Worm (Caenorhabditis elegans) whole organism, L3 larva: ENCODE results near the gene pigm-1.

Source experiments
- ZK546.5 ChIP-seq: sonication (generic microtip); optimal IDR thresholded peaks from 2 replicates; lab custom pipeline; 2017; ENCODE audit warnings: missing biosample characterization, missing genetic modification characterization
- aly-2 ChIP-seq: fragments of 150-350 bp; optimal IDR thresholded peaks from 2 replicates; lab custom pipeline; 2014; ENCODE audit warnings: missing biosample characterization, missing genetic modification characterization
- ama-1 ChIP-seq: fragments of 150-350 bp; optimal IDR thresholded peaks from 2 replicates; lab custom pipeline; 2018
- ceh-16 ChIP-seq: sonication (generic microtip); optimal IDR thresholded peaks from 2 replicates; lab custom pipeline; 2017; ENCODE audit warnings: missing biosample characterization, missing genetic modification characterization
- ceh-28 ChIP-seq: fragments of 150-350 bp; optimal IDR thresholded peaks from 2 replicates; lab custom pipeline; 2014; ENCODE audit warnings: missing biosample characterization, missing genetic modification reagents, missing genetic modification characterization
- ceh-82 ChIP-seq: fragments of 150-350 bp; optimal IDR thresholded peaks from 2 replicates; lab custom pipeline; 2014; ENCODE audit warnings: missing biosample characterization, missing genetic modification characterization
- ceh-9 ChIP-seq: sonication (generic microtip); optimal IDR thresholded peaks from 2 replicates; lab custom pipeline; 2018; ENCODE audit warnings: missing biosample characterization, missing genetic modification characterization
- daf-12 ChIP-seq: fragments of 150-350 bp; optimal IDR thresholded peaks from 2 replicates; lab custom pipeline; 2014; ENCODE audit warnings: missing biosample characterization, missing genetic modification reagents, missing genetic modification characterization
- egl-27 ChIP-seq: sonication (generic microtip); optimal IDR thresholded peaks from 4 replicates; lab custom pipeline; 2017; ENCODE audit warnings: missing biosample characterization, missing genetic modification reagents, missing genetic modification characterization
- egl-5 ChIP-seq: fragments of 150-350 bp; optimal IDR thresholded peaks from 2 replicates; lab custom pipeline; 2017; ENCODE audit warnings: missing biosample characterization, missing genetic modification reagents, missing genetic modification characterization, inconsistent platforms
- elt-1 ChIP-seq: fragments of 150-350 bp; optimal IDR thresholded peaks from 2 replicates; lab custom pipeline; 2014; ENCODE audit warnings: missing biosample characterization, missing genetic modification characterization
- elt-2 ChIP-seq: sonication (generic microtip); optimal IDR thresholded peaks from 2 replicates; lab custom pipeline; 2016; ENCODE audit warnings: missing genetic modification reagents, mild to moderate bottlenecking, missing genetic modification characterization, missing compliant biosample characterization
- elt-3 ChIP-seq, 3 experiments: fragments of 150-350 bp in 1 of 3; sonication (generic microtip) in 2 of 3; optimal IDR thresholded peaks; 2 replicates in 2 of 3; 4 replicates in 1 of 3; lab custom pipeline; 2014 to 2017; ENCODE audit warnings: missing biosample characterization in 3 of 3, missing genetic modification characterization in 3 of 3
- fkh-10 ChIP-seq: sonication (generic microtip); optimal IDR thresholded peaks from 2 replicates; lab custom pipeline; 2017; ENCODE audit warnings: missing biosample characterization, missing genetic modification reagents, missing genetic modification characterization
- fos-1 ChIP-seq: fragments of 150-350 bp; optimal IDR thresholded peaks from 2 replicates; lab custom pipeline; 2014; ENCODE audit warnings: missing biosample characterization, missing genetic modification characterization
- jun-1 ChIP-seq: fragments of 150-350 bp; optimal IDR thresholded peaks from 2 replicates; lab custom pipeline; 2014; ENCODE audit warnings: missing biosample characterization, missing genetic modification reagents, missing genetic modification characterization
- lin-15B ChIP-seq: fragments of 150-350 bp; optimal IDR thresholded peaks from 2 replicates; lab custom pipeline; 2014; ENCODE audit warnings: missing biosample characterization, missing genetic modification characterization
- lin-39 ChIP-seq: fragments of 150-350 bp; optimal IDR thresholded peaks from 2 replicates; lab custom pipeline; 2018; ENCODE audit warnings: missing biosample characterization, missing genetic modification reagents, missing genetic modification characterization
- mdl-1 ChIP-seq: fragments of 150-350 bp; optimal IDR thresholded peaks from 2 replicates; lab custom pipeline; 2014; ENCODE audit warnings: missing biosample characterization, missing genetic modification characterization
- nfya-1 ChIP-seq: sonication (generic microtip); optimal IDR thresholded peaks from 2 replicates; lab custom pipeline; 2017; ENCODE audit warnings: missing genetic modification characterization, mild to moderate bottlenecking, missing compliant biosample characterization, antibody characterized with exemption, moderate library complexity; ENCODE audit not compliant: insufficient read depth
- nhr-11 ChIP-seq: fragments of 150-350 bp; optimal IDR thresholded peaks from 2 replicates; lab custom pipeline; 2014; ENCODE audit warnings: missing biosample characterization, missing genetic modification characterization
- nhr-12 ChIP-seq: fragments of 150-350 bp; optimal IDR thresholded peaks from 2 replicates; lab custom pipeline; 2014; ENCODE audit warnings: missing biosample characterization, missing genetic modification characterization
- nhr-23 ChIP-seq: fragments of 150-350 bp; optimal IDR thresholded peaks from 2 replicates; lab custom pipeline; 2014; ENCODE audit warnings: missing biosample characterization, missing genetic modification reagents, missing genetic modification characterization
- nhr-25 ChIP-seq: sonication (generic microtip); optimal IDR thresholded peaks from 2 replicates; lab custom pipeline; 2017; ENCODE audit warnings: missing biosample characterization, missing genetic modification characterization
- nhr-28 ChIP-seq: fragments of 150-350 bp; optimal IDR thresholded peaks from 2 replicates; lab custom pipeline; 2014; ENCODE audit warnings: missing biosample characterization, missing genetic modification characterization
- nhr-43 ChIP-seq: sonication (generic microtip); optimal IDR thresholded peaks from 2 replicates; lab custom pipeline; 2016; ENCODE audit warnings: mild to moderate bottlenecking, missing genetic modification characterization, missing compliant biosample characterization; ENCODE audit not compliant: poor library complexity, severe bottlenecking
- nhr-67 ChIP-seq: fragments of 150-350 bp; optimal IDR thresholded peaks from 2 replicates; lab custom pipeline; 2014; ENCODE audit warnings: missing biosample characterization, missing genetic modification characterization
- nhr-76 ChIP-seq: fragments of 150-350 bp; sonication (generic microtip); optimal IDR thresholded peaks from 5 replicates; lab custom pipeline; 2014; ENCODE audit warnings: missing biosample characterization, missing genetic modification characterization
- nhr-77 ChIP-seq: fragments of 150-350 bp; optimal IDR thresholded peaks from 2 replicates; lab custom pipeline; 2014; ENCODE audit warnings: missing biosample characterization, missing genetic modification characterization
- pha-4 ChIP-seq: fragments of 150-350 bp; optimal IDR thresholded peaks from 2 replicates; lab custom pipeline; 2014; ENCODE audit warnings: missing biosample characterization, missing genetic modification reagents, missing genetic modification characterization
- pqm-1 ChIP-seq: fragments of 150-350 bp; optimal IDR thresholded peaks from 2 replicates; lab custom pipeline; 2017; ENCODE audit warnings: missing biosample characterization, missing genetic modification characterization, inconsistent platforms
- sea-2 ChIP-seq: fragments of 150-350 bp; sonication (generic microtip); optimal IDR thresholded peaks from 4 replicates; lab custom pipeline; 2014; ENCODE audit warnings: missing biosample characterization, missing genetic modification reagents, missing genetic modification characterization
- skn-1 ChIP-seq: fragments of 150-350 bp; optimal IDR thresholded peaks from 2 replicates; lab custom pipeline; 2014; ENCODE audit warnings: missing biosample characterization, missing genetic modification characterization
- snpc-4 ChIP-seq: fragments of 150-350 bp; optimal IDR thresholded peaks from 2 replicates; lab custom pipeline; 2014; ENCODE audit warnings: missing biosample characterization, missing genetic modification characterization
- tbx-2 ChIP-seq: sonication (generic microtip); optimal IDR thresholded peaks from 2 replicates; lab custom pipeline; 2016; ENCODE audit warnings: mild to moderate bottlenecking, missing genetic modification characterization, missing compliant biosample characterization
- unc-39 ChIP-seq: sonication (generic microtip); optimal IDR thresholded peaks from 4 replicates; lab custom pipeline; 2017; ENCODE audit warnings: missing biosample characterization, missing genetic modification characterization
- zag-1 ChIP-seq: fragments of 150-350 bp; optimal IDR thresholded peaks from 2 replicates; lab custom pipeline; 2014; ENCODE audit warnings: missing biosample characterization, missing genetic modification characterization
- ztf-11 ChIP-seq: fragments of 150-350 bp; optimal IDR thresholded peaks from 2 replicates; lab custom pipeline; 2014; ENCODE audit warnings: missing biosample characterization, missing genetic modification characterization

Gene pigm-1

ce11 chrII:11333846-11334638, 14.2 kb upstream of the pigm-1 start:
- TF ChIP-seq ZK546.5 (tag; lab: Kevin White, UChicago), result no peak
- no peak for TF ChIP-seq nhr-11
- TF ChIP-seq pha-4 (tag; lab: Kevin White, UChicago), result no peak
- no peak for TF ChIP-seq nhr-23
- no peak for TF ChIP-seq ceh-82 (tag; lab: Kevin White, UChicago)
- no peak for TF ChIP-seq nhr-77 (tag; lab: Kevin White, UChicago)
- no peak for TF ChIP-seq skn-1 (tag; lab: Kevin White, UChicago)
- no peak for TF ChIP-seq mdl-1 (tag; lab: Kevin White, UChicago)
- TF ChIP-seq elt-2 (tag; lab: Kevin White, UChicago), result peak; percentile 67
- TF ChIP-seq snpc-4, result peak; percentile 66
- TF ChIP-seq nhr-25 (tag; lab: Kevin White, UChicago), result peak; percentile 38
- TF ChIP-seq ceh-28 (tag; lab: Kevin White, UChicago), result no peak

- TF ChIP-seq lin-39 (tag; lab: Kevin White, UChicago) (peak; percentile 9), nhr-12 (tag; lab: Kevin White, UChicago) (no peak), nhr-28 (no peak), nfya-1 (no peak), jun-1 (tag; lab: Kevin White, UChicago) (no peak), fkh-10 (GFP tag; lab: Kevin White, UChicago) (peak; percentile 67), pqm-1 (tag; lab: Kevin White, UChicago) (no peak)
Measured at ce11 chrII:11335670-11336069, 12.6 kb upstream of the pigm-1 start.

ce11 chrII:11336163-11336562, 12.1 kb upstream of the pigm-1 start:
- TF ChIP-seq snpc-4, result no peak
- TF ChIP-seq ceh-28 (tag; lab: Kevin White, UChicago), result no peak
- no peak for TF ChIP-seq daf-12 (tag; lab: Kevin White, UChicago)
- no peak for TF ChIP-seq ztf-11 (tag; lab: Kevin White, UChicago)
- no peak for TF ChIP-seq egl-27 (tag; lab: Kevin White, UChicago)
- TF ChIP-seq sea-2 (GFP tag; lab: Kevin White, UChicago), result no peak
- TF ChIP-seq elt-1 (tag; lab: Kevin White, UChicago), result no peak
- peak in 1 of 3 experiments; percentile 75 for TF ChIP-seq elt-3 (tag; optimal IDR thresholded peaks at IDR 0.05; lab: Kevin White, UChicago)
- TF ChIP-seq nhr-76, result no peak
- TF ChIP-seq nhr-67, result no peak
- TF ChIP-seq fkh-10 (GFP tag; lab: Kevin White, UChicago), result no peak
- no peak for TF ChIP-seq pqm-1 (tag; lab: Kevin White, UChicago)
- TF ChIP-seq ceh-82 (tag; lab: Kevin White, UChicago), result no peak
- no peak for TF ChIP-seq lin-39 (tag; lab: Kevin White, UChicago)
- no peak for TF ChIP-seq zag-1 (tag; lab: Kevin White, UChicago)
- TF ChIP-seq unc-39 (tag; lab: Kevin White, UChicago), result no peak
- TF ChIP-seq nhr-12 (tag; lab: Kevin White, UChicago), result no peak
- no peak for TF ChIP-seq aly-2 (tag; lab: Kevin White, UChicago)
- no peak for TF ChIP-seq ceh-9 (tag; lab: Kevin White, UChicago)
- peak; percentile 7 for TF ChIP-seq nhr-28
- no peak for TF ChIP-seq nhr-25 (tag; lab: Kevin White, UChicago)
- TF ChIP-seq nhr-43 (tag; lab: Kevin White, UChicago), result peak; percentile 72
- TF ChIP-seq nhr-23, result peak; percentile 71
- no peak for TF ChIP-seq fos-1 (tag; lab: Kevin White, UChicago)
- TF ChIP-seq ama-1 (lab: Kevin White, UChicago), result no peak
- TF ChIP-seq egl-5 (tag; lab: Kevin White, UChicago), result no peak
- no peak for TF ChIP-seq ceh-16 (tag; lab: Kevin White, UChicago)
- TF ChIP-seq tbx-2 (tag; lab: Kevin White, UChicago), result peak; percentile 33
- TF ChIP-seq lin-15B, result no peak
- TF ChIP-seq nfya-1, result no peak
- no peak for TF ChIP-seq mdl-1 (tag; lab: Kevin White, UChicago)
